Worm (Caenorhabditis elegans) whole organism, L4/young adult: ENCODE results near the gene F22E5.17.
"Not testable (repeated sequence)": the region's sequence is repeated elsewhere in the genome, so short reads cannot be mapped to it uniquely, and the experiment has no call there.

Source experiments
- W03F9.2 ChIP-seq: fragments of 150-350 bp; optimal IDR thresholded peaks from 2 replicates; lab custom pipeline; 2014; ENCODE audit warnings: missing biosample characterization, missing genetic modification characterization
- dao-5 ChIP-seq: sonication (generic microtip); optimal IDR thresholded peaks from 2 replicates; lab custom pipeline; 2016; ENCODE audit warnings: missing genotype, missing genetic modification characterization, moderate library complexity, missing compliant biosample characterization
- him-1 ChIP-seq: sonication (generic microtip); optimal IDR thresholded peaks from 2 replicates; lab custom pipeline; 2016; ENCODE audit warnings: missing genotype, missing genetic modification reagents, missing genetic modification characterization, missing compliant biosample characterization

DNA sequence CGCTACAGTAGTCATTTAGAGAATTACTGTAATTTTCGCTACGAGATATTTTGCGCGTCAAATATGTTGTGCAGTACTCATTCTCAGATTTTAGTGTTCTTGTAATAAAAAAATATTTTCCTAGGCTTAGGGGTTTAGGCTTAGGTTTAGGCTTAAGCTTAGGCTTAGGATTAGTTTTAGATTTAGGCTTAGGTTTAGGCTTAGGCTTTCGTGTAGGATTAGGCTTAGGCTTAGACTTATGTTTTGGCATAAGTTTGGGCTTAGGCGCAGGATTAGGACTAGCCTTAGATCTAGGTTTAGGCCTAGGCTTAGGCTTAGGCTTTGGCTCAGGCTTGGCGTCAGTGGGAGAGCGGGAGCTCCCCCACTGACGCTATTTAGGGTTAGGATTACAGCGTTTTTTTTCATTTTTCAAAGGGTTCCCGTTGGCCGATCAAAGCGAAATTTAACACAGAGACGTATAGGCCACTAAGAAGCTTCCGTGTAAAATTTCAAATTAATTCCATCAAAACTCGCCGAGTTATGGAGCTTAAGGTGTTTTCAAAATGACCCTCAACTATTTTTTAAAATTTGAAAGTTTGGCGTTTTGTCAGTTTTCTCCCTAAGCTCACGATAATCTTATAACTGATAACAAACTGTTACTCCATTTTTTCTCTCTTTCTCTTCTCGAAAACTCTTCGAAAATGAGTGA, 38.3 kb upstream of the F22E5.17 start, which contains the start of gene F22E5.8:
- not testable (repeated sequence) for TF ChIP-seq dao-5, W03F9.2, him-1 (tag; lab: Kevin White, UChicago)
